Fruit fly (Drosophila melanogaster) whole organism, prepupa: Measurements from ENCODE around the gene CG13053.

ENCODE experiments used
- Blimp-1 ChIP-seq: fragments of 200-800 bp; sonication (Bioruptor generic); optimal IDR thresholded peaks from 3 replicates; lab custom pipeline; 2017; ENCODE audit warnings: missing biosample characterization, missing genetic modification characterization, mild to moderate bottlenecking, moderate library complexity, missing genetic modification reagents
- CG10631 ChIP-seq: fragments of 200-800 bp; sonication (Bioruptor generic); optimal IDR thresholded peaks from 2 replicates; lab custom pipeline; 2016; ENCODE audit warnings: missing biosample characterization, missing genetic modification characterization
- CG10669 ChIP-seq: fragments of 200-800 bp; sonication (Bioruptor generic); optimal IDR thresholded peaks from 3 replicates; lab custom pipeline; 2018; ENCODE audit warnings: missing biosample characterization, mild to moderate bottlenecking, missing genetic modification characterization, moderate library complexity
- CG11294 ChIP-seq: fragments of 200-800 bp; sonication (Bioruptor generic); IDR thresholded peaks from 2 replicates; pipeline ENCODE4 v1.3.6; 2022; ENCODE audit warnings: missing biosample characterization, missing genetic modification characterization
- CG1621 ChIP-seq: fragments of 200-800 bp; sonication (Bioruptor generic); optimal IDR thresholded peaks from 3 replicates; lab custom pipeline; 2018; ENCODE audit warnings: missing biosample characterization, mild to moderate bottlenecking, missing genetic modification characterization
- CG16779 ChIP-seq: fragments of 200-800 bp; sonication (Bioruptor generic); optimal IDR thresholded peaks from 3 replicates; lab custom pipeline; 2017; ENCODE audit warnings: missing biosample characterization, mild to moderate bottlenecking, missing genetic modification characterization
- CG3032 ChIP-seq: fragments of 200-800 bp; optimal IDR thresholded peaks from 2 replicates; lab custom pipeline; 2019; ENCODE audit warnings: missing biosample characterization, mild to moderate bottlenecking, missing genetic modification characterization, moderate library complexity
- CG6163 ChIP-seq: fragments of 200-800 bp; sonication (Bioruptor generic); IDR thresholded peaks from 3 replicates; pipeline ENCODE4 v1.3.6; 2022; ENCODE audit warnings: missing biosample characterization, missing genetic modification characterization
- CG6792 ChIP-seq: fragments of 200-800 bp; sonication (Bioruptor generic); optimal IDR thresholded peaks from 3 replicates; lab custom pipeline; 2016; ENCODE audit warnings: missing biosample characterization, missing genetic modification characterization
- CG6854 ChIP-seq: fragments of 200-800 bp; sonication (Bioruptor generic); optimal IDR thresholded peaks from 2 replicates; lab custom pipeline; 2017; ENCODE audit warnings: missing biosample characterization, mild to moderate bottlenecking, missing genetic modification characterization
- CG7368 ChIP-seq: fragments of 200-800 bp; sonication (Bioruptor generic); optimal IDR thresholded peaks from 3 replicates; lab custom pipeline; 2016; ENCODE audit warnings: missing biosample characterization, missing genetic modification characterization
- CG8632 ChIP-seq: fragments of 200-800 bp; sonication (Bioruptor generic); optimal IDR thresholded peaks from 3 replicates; lab custom pipeline; 2016; ENCODE audit warnings: missing biosample characterization, missing genetic modification characterization
- CG9139 ChIP-seq: fragments of 200-800 bp; sonication (Bioruptor generic); optimal IDR thresholded peaks from 3 replicates; lab custom pipeline; 2017; ENCODE audit warnings: missing biosample characterization, mild to moderate bottlenecking, missing genetic modification characterization
- Eip75B ChIP-seq: fragments of 200-800 bp; sonication (Bioruptor generic); optimal IDR thresholded peaks from 3 replicates; lab custom pipeline; 2016; ENCODE audit warnings: missing biosample characterization, missing genetic modification characterization
- Eip93F ChIP-seq: fragments of 200-800 bp; sonication (Bioruptor generic); optimal IDR thresholded peaks from 2 replicates; lab custom pipeline; 2016; ENCODE audit warnings: missing biosample characterization, mild to moderate bottlenecking, missing genetic modification characterization
- Ets21C ChIP-seq: fragments of 200-800 bp; sonication (Bioruptor generic); optimal IDR thresholded peaks from 3 replicates; lab custom pipeline; 2016; ENCODE audit warnings: missing biosample characterization, missing genetic modification characterization
- Ets96B ChIP-seq: fragments of 200-800 bp; optimal IDR thresholded peaks from 2 replicates; lab custom pipeline; 2019; ENCODE audit warnings: missing biosample characterization, mild to moderate bottlenecking, missing genetic modification characterization, moderate library complexity
- Gug ChIP-seq: fragments of 200-800 bp; sonication (Bioruptor generic); IDR thresholded peaks from 2 replicates; pipeline ENCODE4 v1.3.6; 2022; ENCODE audit warnings: missing biosample characterization, missing genetic modification characterization
- Hr39 ChIP-seq: fragments of 200-800 bp; sonication (Bioruptor generic); optimal IDR thresholded peaks from 2 replicates; lab custom pipeline; 2016; ENCODE audit warnings: missing biosample characterization, missing genetic modification characterization
- Hr4 ChIP-seq: fragments of 200-800 bp; sonication (Bioruptor generic); optimal IDR thresholded peaks from 3 replicates; lab custom pipeline; 2016; ENCODE audit warnings: missing biosample characterization, missing genetic modification characterization
- Met ChIP-seq: fragments of 200-800 bp; sonication (Bioruptor generic); optimal IDR thresholded peaks from 3 replicates; lab custom pipeline; 2016; ENCODE audit warnings: missing biosample characterization, missing genetic modification characterization
- OdsH ChIP-seq: fragments of 200-800 bp; sonication (Bioruptor generic); optimal IDR thresholded peaks from 3 replicates; lab custom pipeline; 2016; ENCODE audit warnings: missing biosample characterization, missing genetic modification characterization
- Smox ChIP-seq: fragments of 200-800 bp; sonication (Bioruptor generic); optimal IDR thresholded peaks from 3 replicates; lab custom pipeline; 2016; ENCODE audit warnings: missing biosample characterization, missing genetic modification characterization
- Sox102F ChIP-seq: fragments of 200-800 bp; sonication (Bioruptor generic); optimal IDR thresholded peaks from 2 replicates; lab custom pipeline; 2016; ENCODE audit warnings: missing biosample characterization, mild to moderate bottlenecking, missing genetic modification characterization
- Sox14 ChIP-seq: fragments of 200-800 bp; sonication (Bioruptor generic); optimal IDR thresholded peaks from 3 replicates; lab custom pipeline; 2016; ENCODE audit warnings: missing biosample characterization, missing genetic modification characterization
- Sox15 ChIP-seq: fragments of 200-800 bp; sonication (Bioruptor generic); optimal IDR thresholded peaks from 3 replicates; lab custom pipeline; 2016; ENCODE audit warnings: missing biosample characterization, missing genetic modification characterization
- achi ChIP-seq: fragments of 200-800 bp; sonication (Bioruptor generic); optimal IDR thresholded peaks from 3 replicates; lab custom pipeline; 2016; ENCODE audit warnings: missing biosample characterization, missing genetic modification characterization
- dac ChIP-seq: fragments of 200-800 bp; sonication (Bioruptor generic); optimal IDR thresholded peaks from 2 replicates; lab custom pipeline; 2017; ENCODE audit warnings: missing biosample characterization, mild to moderate bottlenecking, missing genetic modification characterization
- dsx ChIP-seq: fragments of 200-800 bp; optimal IDR thresholded peaks from 3 replicates; lab custom pipeline; 2019; ENCODE audit warnings: missing biosample characterization, mild to moderate bottlenecking, missing genetic modification characterization, moderate library complexity; ENCODE audit not compliant: poor library complexity, severe bottlenecking
- lz ChIP-seq: fragments of 200-800 bp; sonication (Bioruptor generic); optimal IDR thresholded peaks from 3 replicates; lab custom pipeline; 2016; ENCODE audit warnings: missing biosample characterization, missing genetic modification characterization
- pdm3 ChIP-seq: fragments of 200-800 bp; sonication (Bioruptor generic); optimal IDR thresholded peaks from 3 replicates; lab custom pipeline; 2016; ENCODE audit warnings: missing biosample characterization, missing genetic modification characterization
- spab ChIP-seq: fragments of 200-800 bp; sonication (Bioruptor generic); optimal IDR thresholded peaks from 2 replicates; lab custom pipeline; 2017; ENCODE audit warnings: missing biosample characterization, mild to moderate bottlenecking, missing genetic modification characterization, missing genetic modification reagents

The CG13053 gene

DNA sequence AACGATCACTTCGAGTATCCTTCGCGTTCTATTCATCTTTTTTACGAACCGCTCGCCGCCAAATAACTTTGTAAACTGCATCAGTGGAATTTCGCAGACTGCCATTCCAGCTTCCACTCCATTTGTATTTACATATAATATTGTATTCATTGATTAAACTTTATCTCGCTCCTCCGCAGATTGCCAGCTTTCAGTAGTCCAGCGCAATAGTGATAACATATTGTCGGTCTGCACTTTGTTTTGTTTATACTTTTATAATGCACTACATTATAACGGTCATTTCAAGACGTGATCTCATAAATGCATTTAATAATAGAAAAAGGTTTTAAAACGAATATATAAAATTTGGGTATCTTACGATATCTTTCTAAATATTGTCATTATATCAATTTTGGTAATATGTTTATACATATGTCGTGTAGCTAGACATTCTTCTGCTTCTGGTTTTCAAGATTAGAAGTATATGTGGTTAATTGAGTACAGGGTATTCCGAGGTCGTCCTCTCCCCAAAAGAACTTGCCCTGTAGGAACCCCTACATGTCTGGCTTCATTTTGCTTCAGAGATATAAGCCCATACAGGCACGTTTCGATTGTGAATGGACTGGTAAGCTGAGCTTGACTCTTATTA lies 8.7 kb upstream of the CG13053 start, which contains the start of gene CG4950 (continued):
- TF ChIP-seq CG16779 (tag; lab: Kevin White, UChicago) (peak; percentile 15), lz (peak; percentile 19), dac (GFP tag; lab: Kevin White, UChicago) (no peak), CG8632 (GFP tag; lab: Kevin White, UChicago) (peak; percentile 30), Blimp-1 (GFP tag; lab: Kevin White, UChicago) (no peak), CG3032 (peak; percentile 69), Hr39 (GFP tag; lab: Kevin White, UChicago) (peak; percentile 12), Ets21C (GFP tag; lab: Kevin White, UChicago) (no peak), CG10669 (GFP tag; lab: Kevin White, UChicago) (peak; percentile 56), CG9139 (GFP tag; lab: Kevin White, UChicago) (peak; percentile 2), dsx (GFP tag; lab: Kevin White, UChicago) (peak; percentile 52), pdm3 (peak; percentile 47)

DNA sequence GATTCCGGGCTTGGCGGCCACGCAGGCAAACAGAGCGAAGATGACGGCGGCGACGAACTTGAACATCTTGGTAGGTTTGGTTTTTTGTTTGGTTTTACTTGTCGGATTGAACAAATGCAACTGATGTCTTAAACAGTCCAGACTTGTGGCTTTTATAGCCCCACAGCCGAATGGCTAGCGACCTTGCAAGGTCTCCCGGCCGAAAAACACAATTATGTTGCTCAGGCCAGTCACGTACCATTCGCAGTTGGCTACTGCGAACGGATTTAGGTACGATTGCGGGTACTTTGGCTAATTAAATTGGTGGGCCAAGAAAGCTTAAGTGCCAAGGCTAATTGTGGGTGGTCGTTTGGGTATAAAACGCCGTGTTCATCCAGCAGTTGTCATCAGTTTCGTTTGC lies 5.5 kb upstream of the CG13053 start, which contains the start of the genes CG13051 and CG13069:
CG13051 (minus strand) TSS at position 101 of the 400 bp plus-strand sequence.
CG13069 (plus strand) TSS at position 386 of the 400 bp plus-strand sequence.
- TF ChIP-seq CG6854 (GFP tag; lab: Kevin White, UChicago): no peak
- TF ChIP-seq Gug (GFP tag; lab: Robert Waterston, UW): no peak
- no peak for TF ChIP-seq pdm3
- no peak for TF ChIP-seq CG1621 (tag; lab: Kevin White, UChicago)
- no peak for TF ChIP-seq Eip93F (GFP tag; lab: Kevin White, UChicago)
- no peak for TF ChIP-seq Sox15 (GFP tag; lab: Kevin White, UChicago)
- TF ChIP-seq Met (GFP tag; lab: Kevin White, UChicago): no peak
- TF ChIP-seq Sox102F (GFP tag; lab: Kevin White, UChicago): no peak
- TF ChIP-seq CG6163 (GFP tag; lab: Robert Waterston, UW): no peak
- no peak for TF ChIP-seq achi (GFP tag; lab: Kevin White, UChicago)
- no peak for TF ChIP-seq CG16779 (tag; lab: Kevin White, UChicago)

DNA sequence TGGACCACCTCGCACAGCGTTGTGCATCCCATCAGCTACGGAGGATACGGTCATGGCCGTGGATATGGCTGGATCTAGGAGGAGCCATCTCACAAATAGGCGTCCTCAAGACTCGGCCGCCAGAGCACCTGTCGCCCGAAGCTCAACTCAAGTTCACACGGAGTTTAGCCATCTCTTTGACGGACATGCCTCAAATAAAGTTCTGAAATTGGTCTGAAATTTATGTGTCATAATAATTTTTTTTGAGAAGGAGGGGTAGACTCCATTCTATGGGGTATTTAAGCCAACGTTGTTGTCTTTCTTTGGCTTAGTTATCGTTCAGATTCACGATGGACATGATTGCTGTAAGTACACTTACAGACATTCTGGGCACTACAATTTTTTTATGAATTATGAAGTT lies 3.5 kb upstream of the CG13053 start, which contains the start of gene CG13070:
CG13070 (plus strand) TSS at position 301 of the 400 bp plus-strand sequence.
- TF ChIP-seq pdm3: no peak

DNA sequence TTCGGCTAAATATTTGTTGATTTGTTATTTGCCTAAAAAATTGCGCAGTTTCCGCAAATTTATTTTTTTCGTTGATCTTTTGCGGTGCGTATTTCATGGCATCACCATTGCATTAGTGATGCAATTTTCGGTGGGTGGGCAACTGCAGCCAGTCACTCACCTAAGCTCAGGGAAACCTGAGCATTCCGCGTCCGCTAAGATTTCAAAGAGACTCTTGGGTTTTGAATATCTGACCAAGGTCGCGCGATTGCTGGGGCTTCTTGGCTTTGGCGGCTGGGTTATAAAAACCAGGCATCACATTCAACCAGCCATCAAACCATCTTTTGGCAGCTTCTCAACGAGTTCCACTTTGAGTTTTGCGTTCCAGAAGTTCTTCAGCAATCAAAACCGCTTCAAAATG lies 2.9 kb upstream of the CG13053 start, which contains the start of gene CG13071:
CG13071 (plus strand) TSS at position 301 of the 400 bp plus-strand sequence.
- TF ChIP-seq CG1621 (tag; lab: Kevin White, UChicago) (no peak), OdsH (GFP tag; lab: Kevin White, UChicago) (no peak), Hr39 (GFP tag; lab: Kevin White, UChicago) (no peak), CG10669 (GFP tag; lab: Kevin White, UChicago) (no peak), CG6792 (GFP tag; lab: Kevin White, UChicago) (no peak), Eip75B (GFP tag; lab: Kevin White, UChicago) (no peak), CG10631 (GFP tag; lab: Kevin White, UChicago) (no peak), Sox15 (GFP tag; lab: Kevin White, UChicago) (no peak), Hr4 (GFP tag; lab: Kevin White, UChicago) (no peak), Sox14 (GFP tag; lab: Kevin White, UChicago) (no peak), Blimp-1 (GFP tag; lab: Kevin White, UChicago) (no peak), CG3032 (no peak), Smox (GFP tag; lab: Kevin White, UChicago) (no peak), Sox102F (GFP tag; lab: Kevin White, UChicago) (no peak), Ets96B (tag; lab: Kevin White, UChicago) (no peak), CG7368 (GFP tag; lab: Kevin White, UChicago) (no peak), spab (GFP tag; lab: Kevin White, UChicago) (no peak), lz (no peak), CG11294 (GFP tag; lab: Robert Waterston, UW) (no peak)
